Worm (Caenorhabditis elegans): ENCODE results near the gene elt-7.

- TF ChIP-seq dao-5 (tag; optimal IDR thresholded peaks at IDR 0.05): no peak
- no peak for TF ChIP-seq W03F9.2 (tag; optimal IDR thresholded peaks at IDR 0.05)
These were observed 50.1 kb downstream of the elt-7 start for ce11 chrV:4820601-4821000.

Measured in whole organism, L4/young adult.